Worm (Caenorhabditis elegans): ENCODE data around the gene Y57A10A.4.
A peak's percentile ranks its signal among the peaks of the same experiment; 100 is the strongest.
"Not testable (repeated sequence)": the region's sequence is repeated elsewhere in the genome, so short reads cannot be mapped to it uniquely, and the experiment has no call there.

Gene Y57A10A.4

DNA sequence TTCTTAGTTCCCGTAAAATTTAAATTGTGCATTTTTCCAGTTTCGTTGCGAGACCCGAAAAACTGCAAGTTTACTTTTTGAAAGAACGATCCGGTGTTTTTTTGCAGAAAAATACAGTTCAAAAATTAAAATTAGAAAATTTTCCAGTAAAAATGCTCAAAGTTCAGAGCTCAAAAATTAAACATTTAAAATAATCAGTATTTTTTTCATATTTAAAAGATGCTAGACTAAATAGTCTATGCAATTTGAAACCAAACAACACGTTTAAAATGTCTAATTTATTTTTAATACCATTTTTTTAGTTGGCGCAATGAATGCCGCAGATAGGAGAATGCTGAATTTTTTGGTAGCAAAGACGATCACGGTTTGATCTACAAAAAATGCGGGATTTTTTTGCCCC is 4.4 kb upstream of the Y57A10A.4 start, which contains the start of gene Y57A10A.2:
Gene Y57A10A.2, plus strand, starts transcription at position 301 of the 400 bp plus-strand sequence.
- TF ChIP-seq scrt-1 (GFP tag; IDR thresholded peaks at IDR 0.05) (no peak), tra-4 (tag; optimal IDR thresholded peaks at IDR 0.05) (no peak), pes-1 (GFP tag; IDR thresholded peaks at IDR 0.05) (no peak), hnd-1 (tag; optimal IDR thresholded peaks at IDR 0.05) (no peak), F13C5.2 (tag; optimal IDR thresholded peaks at IDR 0.05) (no peak)

DNA sequence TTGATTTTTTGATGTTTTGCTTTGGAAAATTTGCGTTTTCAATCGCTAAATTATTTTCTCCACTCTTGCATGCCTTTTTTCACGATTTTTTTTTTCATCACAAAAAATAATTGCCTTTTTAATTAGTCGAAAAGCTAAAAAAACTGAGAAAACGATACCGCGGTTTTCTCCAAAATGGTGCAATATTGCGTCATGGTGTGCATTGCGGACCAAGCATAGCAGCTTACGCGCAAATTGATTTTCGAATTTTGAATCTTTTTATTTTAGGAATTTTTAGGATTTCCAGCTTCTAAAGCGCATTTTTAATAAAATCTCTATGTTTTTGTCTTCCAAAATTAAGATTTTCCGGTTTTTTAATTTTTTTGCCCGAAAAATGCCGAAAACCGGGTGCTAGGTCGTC is 1.5 kb upstream of the Y57A10A.4 start:
- TF ChIP-seq hmbx-1 (tag; optimal IDR thresholded peaks at IDR 0.05) (no peak), F13C5.2 (tag; optimal IDR thresholded peaks at IDR 0.05) (no peak), sea-1 (GFP tag; conservative IDR thresholded peaks at IDR 0.05) (no peak), ama-1 (optimal IDR thresholded peaks at IDR 0.05) (no peak), flt-1 (GFP tag; IDR thresholded peaks at IDR 0.05) (no peak), tbx-37 (GFP tag; conservative IDR thresholded peaks at IDR 0.05) (no peak), ceh-36 (tag; optimal IDR thresholded peaks at IDR 0.05) (no peak), hnd-1 (tag; optimal IDR thresholded peaks at IDR 0.05) (no peak), hmg-4 (GFP tag; optimal IDR thresholded peaks at IDR 0.05) (no peak), ets-7 (tag; optimal IDR thresholded peaks at IDR 0.05) (no peak), ceh-13 (GFP tag; optimal IDR thresholded peaks at IDR 0.05) (no peak), tbx-11 (GFP tag; IDR thresholded peaks at IDR 0.05) (no peak), tra-4 (tag; optimal IDR thresholded peaks at IDR 0.05) (no peak), aly-1 (tag; optimal IDR thresholded peaks at IDR 0.05) (no peak), B0310.2 (tag; optimal IDR thresholded peaks at IDR 0.05) (no peak), scrt-1 (GFP tag; IDR thresholded peaks at IDR 0.05) (no peak)

DNA sequence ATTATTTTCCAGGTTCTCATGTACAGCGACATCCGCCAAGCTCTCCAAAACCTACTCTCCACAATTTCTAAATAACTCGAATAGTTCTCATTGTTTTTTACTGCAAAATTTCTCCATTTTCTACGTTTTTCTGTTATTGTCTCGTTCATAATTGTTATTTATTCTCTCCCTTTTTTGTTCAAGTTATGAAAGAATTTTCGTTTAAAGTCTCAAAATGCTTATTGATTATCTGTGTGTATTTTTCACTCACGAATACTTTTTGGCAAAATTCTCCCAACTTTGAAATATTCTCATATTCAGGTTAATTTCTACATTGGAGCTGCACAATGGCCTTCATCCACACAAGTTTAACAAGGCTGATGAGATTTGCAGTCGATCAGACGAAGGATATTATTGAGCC is 2.4 kb downstream of the Y57A10A.4 start, which contains the start of gene Y57A10A.5:
Gene Y57A10A.5, plus strand, starts transcription at position 301 of the 400 bp plus-strand sequence.
- not testable (repeated sequence) for TF ChIP-seq flt-1 (GFP tag; IDR thresholded peaks at IDR 0.05); sea-1 (GFP tag; conservative IDR thresholded peaks at IDR 0.05); hmg-4 (GFP tag; optimal IDR thresholded peaks at IDR 0.05)

DNA sequence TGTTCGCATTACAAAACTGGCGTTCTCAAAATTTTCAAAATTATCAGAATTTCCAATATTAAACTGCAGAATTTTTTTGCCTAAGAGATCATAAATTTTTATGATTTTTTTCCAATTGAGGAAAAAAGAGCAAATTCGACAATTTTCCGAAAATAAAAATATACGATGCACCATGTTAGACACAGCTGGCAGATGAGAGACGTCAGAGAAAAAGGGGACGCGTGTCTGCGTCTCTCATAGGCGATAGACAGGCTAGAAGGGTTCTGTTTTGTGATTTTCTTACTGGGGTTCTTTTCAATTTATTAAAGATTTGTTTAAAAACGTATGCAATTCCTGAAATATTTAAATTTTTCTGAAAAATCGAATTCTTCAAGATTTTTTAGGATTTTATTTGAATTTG is 11.3 kb downstream of the Y57A10A.4 start:
- TF ChIP-seq pes-1 (GFP tag; IDR thresholded peaks at IDR 0.05) (no peak), ama-1 (optimal IDR thresholded peaks at IDR 0.05) (no peak), flt-1 (GFP tag; IDR thresholded peaks at IDR 0.05) (no peak), ets-7 (tag; optimal IDR thresholded peaks at IDR 0.05) (no peak), hmbx-1 (tag; optimal IDR thresholded peaks at IDR 0.05) (no peak), tbx-37 (GFP tag; conservative IDR thresholded peaks at IDR 0.05) (no peak), aly-1 (tag; optimal IDR thresholded peaks at IDR 0.05) (no peak), tra-4 (tag; optimal IDR thresholded peaks at IDR 0.05) (no peak), tbx-11 (GFP tag; IDR thresholded peaks at IDR 0.05) (no peak), B0310.2 (tag; optimal IDR thresholded peaks at IDR 0.05) (no peak)

DNA sequence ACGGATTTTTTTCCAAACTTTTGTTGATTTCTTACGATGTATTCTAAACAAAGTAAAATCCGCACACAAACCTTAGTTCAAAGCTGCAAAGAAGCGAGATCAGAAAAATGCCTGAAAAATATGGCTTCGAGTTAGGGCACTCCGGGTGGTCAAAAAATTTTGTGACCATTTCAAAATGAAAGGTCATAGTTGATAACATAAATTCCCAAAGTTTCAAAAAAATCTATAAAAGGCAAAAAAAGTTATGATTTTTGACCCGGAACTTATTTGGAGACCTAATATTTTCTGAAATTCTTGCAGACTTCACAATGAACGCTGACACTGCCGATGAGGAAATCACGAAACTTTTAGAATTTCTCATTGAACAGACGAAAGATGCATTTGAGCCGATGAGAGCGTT is 12.8 kb downstream of the Y57A10A.4 start, which contains the start of gene Y57A10A.8:
Gene Y57A10A.8, plus strand, starts transcription at position 301 of the 400 bp plus-strand sequence.
- not testable (repeated sequence) for TF ChIP-seq hmbx-1, ceh-36, F13C5.2 (tag; optimal IDR thresholded peaks at IDR 0.05)

DNA sequence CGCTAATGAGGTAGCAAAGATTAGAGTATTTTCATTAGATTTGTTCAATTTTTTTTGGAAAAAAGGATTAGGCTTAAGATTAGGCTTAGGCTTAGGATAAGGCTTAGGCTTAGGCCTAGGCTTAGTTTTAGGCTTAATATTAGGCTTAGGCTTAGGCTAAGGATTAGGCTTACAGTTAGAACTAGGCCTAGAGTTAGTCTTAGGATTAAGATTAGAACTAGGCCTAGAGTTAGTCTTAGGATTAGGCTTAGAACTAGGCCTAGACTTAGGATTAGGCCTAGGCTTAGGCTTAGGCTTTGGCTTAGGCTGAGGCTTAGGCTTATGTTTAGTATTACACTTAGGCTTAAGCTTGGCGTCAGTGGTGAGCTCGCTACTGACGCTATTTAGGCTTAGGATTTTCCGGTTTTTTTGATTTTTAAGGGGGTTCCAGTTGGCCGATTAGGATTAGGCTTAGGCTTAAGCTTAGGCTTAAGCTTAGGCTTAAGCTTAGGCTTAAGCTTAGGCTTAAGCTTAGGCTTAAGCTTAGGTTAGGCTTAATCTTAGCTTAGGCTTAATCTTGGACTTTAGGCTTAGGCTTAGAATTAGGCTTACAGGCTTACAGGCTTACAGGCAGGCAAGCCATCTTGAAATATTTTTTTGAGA is 17.9 kb downstream of the Y57A10A.4 start:
- TF ChIP-seq ceh-36 (tag; optimal IDR thresholded peaks at IDR 0.05) (peak; percentile 92), tbx-37 (GFP tag; conservative IDR thresholded peaks at IDR 0.05) (no peak), sea-1 (GFP tag; conservative IDR thresholded peaks at IDR 0.05) (no peak), B0310.2 (tag; optimal IDR thresholded peaks at IDR 0.05) (no peak)

DNA sequence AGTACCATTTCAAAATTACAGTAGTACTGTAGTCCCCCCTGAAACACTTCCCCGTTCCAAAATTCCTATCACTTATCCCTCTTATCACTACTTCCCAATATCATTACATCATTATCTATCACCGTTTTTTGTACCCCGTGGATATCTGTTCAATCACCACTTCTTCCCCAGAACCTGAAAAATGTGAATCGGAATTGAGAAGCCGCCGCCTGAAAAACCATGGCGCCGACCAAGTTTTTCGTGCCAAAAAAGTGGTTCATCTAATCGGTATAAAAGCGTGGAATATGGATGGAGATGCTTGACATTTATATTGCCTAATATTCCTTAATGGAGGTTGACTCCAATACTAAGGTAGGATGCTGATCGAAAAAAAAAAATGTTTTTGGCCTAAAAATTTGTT is 20.5 kb downstream of the Y57A10A.4 start, which contains the start of gene rol-1:
Gene rol-1, plus strand, starts transcription at position 301 of the 400 bp plus-strand sequence.
- TF ChIP-seq F13C5.2 (tag; optimal IDR thresholded peaks at IDR 0.05), result no peak
- no peak for TF ChIP-seq B0310.2 (tag; optimal IDR thresholded peaks at IDR 0.05)
- TF ChIP-seq ets-7 (tag; optimal IDR thresholded peaks at IDR 0.05), result no peak
- no peak for TF ChIP-seq flt-1 (GFP tag; IDR thresholded peaks at IDR 0.05)

DNA sequence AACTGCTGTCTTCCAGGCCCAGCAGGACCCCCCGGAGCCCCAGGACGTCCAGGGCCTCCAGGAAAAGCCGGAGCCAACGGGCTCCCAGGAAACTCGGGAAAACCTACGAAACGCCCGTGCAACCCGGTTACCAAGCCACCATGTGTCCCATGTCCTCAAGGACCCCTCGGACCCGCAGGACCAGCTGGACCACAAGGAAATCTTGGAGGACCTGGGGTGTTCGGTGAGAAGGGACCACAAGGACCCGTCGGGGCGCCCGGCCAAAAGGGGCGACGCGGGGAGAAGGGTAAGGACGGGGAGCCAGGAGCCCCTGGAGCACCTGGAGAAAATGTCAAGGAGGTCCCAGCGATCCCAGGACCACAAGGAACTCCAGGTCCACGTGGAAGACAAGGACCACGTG is 23.7 kb downstream of the Y57A10A.4 start:
- TF ChIP-seq hmbx-1 (tag; optimal IDR thresholded peaks at IDR 0.05) (no peak), tbx-11 (GFP tag; IDR thresholded peaks at IDR 0.05) (0 out of 2 replicates have a peak, but pooled peaks have one; percentile 21)

DNA sequence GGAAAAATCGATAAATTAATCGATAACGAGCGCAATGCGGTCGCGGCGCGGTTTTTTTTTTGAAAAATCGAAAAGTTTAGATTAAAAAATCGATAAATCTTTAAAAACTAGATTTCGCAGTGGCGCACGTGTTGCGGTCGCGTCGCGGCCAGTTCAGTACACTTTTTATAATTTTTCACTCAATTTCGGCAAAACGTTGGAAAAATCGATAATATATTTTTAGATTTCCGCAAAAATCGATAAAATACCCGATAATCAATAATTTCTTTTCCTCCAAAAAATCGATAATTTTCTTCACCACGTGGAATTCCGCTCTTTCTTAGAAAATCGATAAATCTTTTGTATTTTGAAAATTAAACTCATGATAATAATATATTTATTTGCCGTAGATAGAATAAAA is 24.8 kb downstream of the Y57A10A.4 start:
- TF ChIP-seq pes-1 (GFP tag; IDR thresholded peaks at IDR 0.05) (no peak), hmg-4 (GFP tag; optimal IDR thresholded peaks at IDR 0.05) (no peak)

Data from whole organism, early embryonic.